Worm (Caenorhabditis elegans) whole organism, L2 larva: ENCODE data around the gene R07E5.4.

ENCODE experiments used
- Y55F3AM.14 ChIP-seq: fragments of 200-800 bp; sonication (Bioruptor generic); optimal IDR thresholded peaks from 2 replicates; lab custom pipeline; 2018; ENCODE audit warnings: mild to moderate bottlenecking, missing genetic modification characterization, missing compliant biosample characterization
- alr-1 ChIP-seq: fragments of 150-350 bp; optimal IDR thresholded peaks from 2 replicates; lab custom pipeline; 2014; ENCODE audit warnings: missing biosample characterization, missing genetic modification characterization
- ceh-16 ChIP-seq: fragments of 150-350 bp; optimal IDR thresholded peaks from 2 replicates; lab custom pipeline; 2014; ENCODE audit warnings: missing biosample characterization, missing genetic modification characterization
- elt-1 ChIP-seq: fragments of 150-350 bp; optimal IDR thresholded peaks from 2 replicates; lab custom pipeline; 2014; ENCODE audit warnings: missing biosample characterization, missing genetic modification characterization
- fos-1 ChIP-seq: fragments of 150-350 bp; optimal IDR thresholded peaks from 2 replicates; lab custom pipeline; 2014; ENCODE audit warnings: missing biosample characterization, missing genetic modification characterization
- mdl-1 ChIP-seq, 2 experiments: fragments of 150-350 bp in 1 of 2; sonication (generic microtip) in 1 of 2; optimal IDR thresholded peaks; 2 replicates each; lab custom pipeline; 2017; ENCODE audit warnings: missing biosample characterization in 2 of 2, missing genetic modification characterization in 2 of 2
- nhr-11 ChIP-seq: fragments of 150-350 bp; optimal IDR thresholded peaks from 2 replicates; lab custom pipeline; 2014; ENCODE audit warnings: missing biosample characterization, missing genetic modification characterization
- nhr-12 ChIP-seq: fragments of 150-350 bp; optimal IDR thresholded peaks from 2 replicates; lab custom pipeline; 2014; ENCODE audit warnings: missing biosample characterization, missing genetic modification characterization
- nhr-25 ChIP-seq: fragments of 150-350 bp; sonication (generic microtip); optimal IDR thresholded peaks from 3 replicates; lab custom pipeline; 2014; ENCODE audit warnings: missing biosample characterization, missing genetic modification characterization
- nhr-6 ChIP-seq: fragments of 150-350 bp; optimal IDR thresholded peaks from 2 replicates; lab custom pipeline; 2014; ENCODE audit warnings: missing biosample characterization, missing genetic modification characterization
- snpc-4 ChIP-seq: fragments of 150-350 bp; optimal IDR thresholded peaks from 2 replicates; lab custom pipeline; 2014; ENCODE audit warnings: missing biosample characterization, missing genetic modification characterization
- unc-62 ChIP-seq: fragments of 150-350 bp; optimal IDR thresholded peaks from 2 replicates; lab custom pipeline; 2014; ENCODE audit warnings: missing biosample characterization, missing genetic modification reagents, missing genetic modification characterization
- zag-1 ChIP-seq: fragments of 150-350 bp; optimal IDR thresholded peaks from 2 replicates; lab custom pipeline; 2014; ENCODE audit warnings: missing biosample characterization, missing genetic modification characterization

ce11 chrIII:4428797-4429196, 34.2 kb downstream of the R07E5.4 start:
- TF ChIP-seq nhr-12 (no peak), Y55F3AM.14 (GFP tag; lab: Kevin White, UChicago) (no peak), mdl-1 (tag; optimal IDR thresholded peaks at IDR 0.05; lab: Kevin White, UChicago) (no peak), zag-1 (no peak), fos-1 (tag; lab: Kevin White, UChicago) (no peak), nhr-11 (tag; lab: Kevin White, UChicago) (no peak), unc-62 (GFP tag; lab: Kevin White, UChicago) (no peak), snpc-4 (tag; lab: Kevin White, UChicago) (no peak), elt-1 (tag; lab: Kevin White, UChicago) (no peak), alr-1 (tag; lab: Kevin White, UChicago) (no peak), nhr-6 (tag; lab: Kevin White, UChicago) (no peak), nhr-25 (no peak), ceh-16 (tag; lab: Kevin White, UChicago) (no peak)
